Fruit fly (Drosophila melanogaster): ENCODE results near the gene CG11322.

Gene CG11322

dm6 chr2L:6717460-6717859, 42.0 kb downstream of the CG11322 start, which contains the start of gene Aatf (continued):
- TF ChIP-seq Atf-2 (GFP tag; optimal IDR thresholded peaks at IDR 0.05) (no peak), CG42726 (GFP tag; IDR thresholded peaks at IDR 0.05; ENCODE audit: partially characterized antibody) (peak; percentile 85), CG3995 (GFP tag; optimal IDR thresholded peaks at IDR 0.05) (no peak), Antp (GFP tag; optimal IDR thresholded peaks at IDR 0.05) (peak; percentile 13), CG8478 (optimal IDR thresholded peaks at IDR 0.05) (no peak), vnd (GFP tag; IDR thresholded peaks at IDR 0.05; ENCODE audit: partially characterized antibody) (peak; percentile 64), CG1024 (GFP tag; IDR thresholded peaks at IDR 0.05) (no peak), MESR4 (GFP tag; optimal IDR thresholded peaks at IDR 0.05) (peak; percentile 92), esg (GFP tag; conservative IDR thresholded peaks at IDR 0.05) (no peak), Myb (GFP tag; optimal IDR thresholded peaks at IDR 0.05) (peak; percentile 47), CG31365 (tag; optimal IDR thresholded peaks at IDR 0.05) (no peak), lola (GFP tag; optimal IDR thresholded peaks at IDR 0.05) (no peak), ems (GFP tag; optimal IDR thresholded peaks at IDR 0.05) (peak; percentile 5), CG8359 (GFP tag; optimal IDR thresholded peaks at IDR 0.05; ENCODE audit: borderline replicate concordance) (no peak), HmgZ (tag; optimal IDR thresholded peaks at IDR 0.05) (peak; percentile 32), Adf1 (GFP tag; IDR thresholded peaks at IDR 0.05) (no peak), CG6791 (GFP tag; IDR thresholded peaks at IDR 0.05; ENCODE audit: partially characterized antibody) (peak; percentile 78), psq (GFP tag; optimal IDR thresholded peaks at IDR 0.05) (no peak), lab (GFP tag; optimal IDR thresholded peaks at IDR 0.05) (no peak), da (GFP tag; optimal IDR thresholded peaks at IDR 0.05) (no peak), CG10431 (GFP tag; optimal IDR thresholded peaks at IDR 0.05) (no peak), CG18262 (tag; optimal IDR thresholded peaks at IDR 0.05) (no peak), Sry-δ (GFP tag; optimal IDR thresholded peaks at IDR 0.05) (peak; percentile 97), CG10959 (GFP tag; IDR thresholded peaks at IDR 0.05) (no peak), CG2116 (GFP tag; optimal IDR thresholded peaks at IDR 0.05) (peak; percentile 81), CG17186 (GFP tag; optimal IDR thresholded peaks at IDR 0.05) (peak; percentile 72), trem (tag; optimal IDR thresholded peaks at IDR 0.05) (peak; percentile 58), pros (GFP tag; optimal IDR thresholded peaks at IDR 0.05) (no peak), Dbx (GFP tag; IDR thresholded peaks at IDR 0.05) (peak; percentile 52; the same call in 2 of the 3 replicates), CG18476 (GFP tag; optimal IDR thresholded peaks at IDR 0.05) (no peak), sens (GFP tag) (peak; percentile 77), Lhr (GFP tag; optimal IDR thresholded peaks at IDR 0.05) (peak; percentile 24), bowl (GFP tag; IDR thresholded peaks at IDR 0.05) (no peak), br (optimal IDR thresholded peaks at IDR 0.05) (no peak), toy (GFP tag; IDR thresholded peaks at IDR 0.05) (no peak), CG2712 (tag; optimal IDR thresholded peaks at IDR 0.05) (peak; percentile 14), Meics (GFP tag; optimal IDR thresholded peaks at IDR 0.05) (no peak), zen (tag; optimal IDR thresholded peaks at IDR 0.05) (no peak), CG1792 (GFP tag; optimal IDR thresholded peaks at IDR 0.05) (no peak), Hey (tag; optimal IDR thresholded peaks at IDR 0.05) (no peak), ato (GFP tag; IDR thresholded peaks at IDR 0.05; ENCODE audit: partially characterized antibody) (peak; percentile 64), CG12659 (GFP tag; optimal IDR thresholded peaks at IDR 0.05) (peak; percentile 45), yki (optimal IDR thresholded peaks at IDR 0.05) (no peak), HLH4C (GFP tag; IDR thresholded peaks at IDR 0.05; ENCODE audit: partially characterized antibody) (peak; percentile 71), kni (GFP tag; optimal IDR thresholded peaks at IDR 0.05) (no peak), CrebB (tag; optimal IDR thresholded peaks at IDR 0.05) (no peak), crol (GFP tag; IDR thresholded peaks at IDR 0.05) (no peak), CG4328 (GFP tag; optimal IDR thresholded peaks at IDR 0.05) (no peak), stwl (tag; optimal IDR thresholded peaks at IDR 0.05) (peak; percentile 55), CG3838 (GFP tag; optimal IDR thresholded peaks at IDR 0.05) (no peak), CG31224 (GFP tag; IDR thresholded peaks at IDR 0.05) (no peak), CG10462 (GFP tag; optimal IDR thresholded peaks at IDR 0.05) (no peak)

Data from whole organism, embryonic.